Fruit fly (Drosophila melanogaster): ENCODE results near the gene Ir25a.

The Ir25a gene

dm6 chr2L:4825695-4826094 is 9.4 kb downstream of the Ir25a start:
- TF ChIP-seq dac (GFP tag; optimal IDR thresholded peaks at IDR 0.05), result no peak
- no peak for TF ChIP-seq Sox102F (GFP tag; optimal IDR thresholded peaks at IDR 0.05)
- TF ChIP-seq Hr4 (GFP tag; optimal IDR thresholded peaks at IDR 0.05), result no peak
- TF ChIP-seq Eip78C (GFP tag), result peak; percentile 34
- TF ChIP-seq CG1621 (tag; optimal IDR thresholded peaks at IDR 0.05), result no peak
- no peak for TF ChIP-seq fkh (GFP tag; optimal IDR thresholded peaks at IDR 0.05)
- TF ChIP-seq CG8632 (GFP tag; optimal IDR thresholded peaks at IDR 0.05), result no peak
- no peak for TF ChIP-seq fd85E (GFP tag; optimal IDR thresholded peaks at IDR 0.05)
- TF ChIP-seq Blimp-1 (GFP tag; optimal IDR thresholded peaks at IDR 0.05), result peak; percentile 6
- no peak for TF ChIP-seq cyc (GFP tag; optimal IDR thresholded peaks at IDR 0.05)
- TF ChIP-seq Hr39 (GFP tag; optimal IDR thresholded peaks at IDR 0.05), result no peak
- peak in 1 of 2 experiments; percentile 90 for TF ChIP-seq ss (GFP tag; optimal IDR thresholded peaks at IDR 0.05)
- no peak for TF ChIP-seq CG15336 (GFP tag; IDR thresholded peaks at IDR 0.05)
- no peak for TF ChIP-seq CG34406 (GFP tag; optimal IDR thresholded peaks at IDR 0.05)

DNA sequence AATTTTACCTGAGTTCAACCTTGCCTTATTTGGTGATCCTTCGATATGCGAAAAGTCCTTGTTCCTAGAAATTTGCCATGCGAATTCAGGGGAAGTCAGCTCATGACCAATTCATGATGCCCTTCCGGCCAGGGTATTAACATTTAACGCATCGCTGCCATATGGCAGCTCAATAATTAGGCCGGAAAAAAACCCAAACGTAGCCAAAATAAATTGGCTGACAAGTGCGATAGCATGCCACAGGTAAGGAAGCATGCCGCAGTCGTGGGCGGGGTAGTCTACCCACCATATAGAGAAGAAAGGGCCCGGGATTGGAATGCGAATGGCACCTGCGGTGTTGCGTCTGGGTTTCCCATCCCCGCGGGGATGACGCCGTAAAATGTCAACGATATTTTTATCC is 11.3 kb downstream of the Ir25a start:
- TF ChIP-seq Sox14 (GFP tag; optimal IDR thresholded peaks at IDR 0.05) (no peak), CG4318 (GFP tag; optimal IDR thresholded peaks at IDR 0.05) (no peak), salr (GFP tag; optimal IDR thresholded peaks at IDR 0.05) (no peak), net (GFP tag; optimal IDR thresholded peaks at IDR 0.05) (no peak), CG15336 (GFP tag; IDR thresholded peaks at IDR 0.05) (no peak), pdm3 (GFP tag; optimal IDR thresholded peaks at IDR 0.05) (no peak), CG9139 (GFP tag; optimal IDR thresholded peaks at IDR 0.05) (no peak), Gug (GFP tag; IDR thresholded peaks at IDR 0.05) (no peak), CG6276 (GFP tag; optimal IDR thresholded peaks at IDR 0.05) (no peak)

DNA sequence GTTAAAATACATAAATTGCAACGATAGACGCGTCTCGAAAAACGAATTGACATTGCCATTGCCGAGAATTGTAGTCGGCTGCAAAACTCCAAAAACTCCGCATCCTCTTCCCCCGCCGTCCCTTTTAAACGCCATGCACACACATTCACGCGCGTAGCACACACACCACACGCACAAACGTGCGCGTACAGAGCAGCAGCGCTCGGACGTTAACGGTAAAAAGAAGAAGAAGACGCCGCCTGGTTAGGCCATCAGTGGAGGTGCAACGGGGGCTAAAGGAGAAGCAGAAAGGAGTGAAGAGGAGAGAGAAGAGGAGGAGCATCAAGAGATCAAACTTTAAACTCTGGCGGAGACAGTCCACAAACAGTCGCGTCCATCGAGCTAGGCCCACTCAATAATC is 12.8 kb downstream of the Ir25a start:
- no peak for TF ChIP-seq CG8119 (GFP tag; IDR thresholded peaks at IDR 0.05)
- TF ChIP-seq Eip75B (GFP tag; optimal IDR thresholded peaks at IDR 0.05), result no peak
- TF ChIP-seq Sox15 (GFP tag; optimal IDR thresholded peaks at IDR 0.05), result no peak
- no peak for TF ChIP-seq CG6854 (GFP tag; optimal IDR thresholded peaks at IDR 0.05)
- TF ChIP-seq CG10631 (GFP tag; optimal IDR thresholded peaks at IDR 0.05), result no peak
- no peak for TF ChIP-seq pdm3 (GFP tag; optimal IDR thresholded peaks at IDR 0.05)
- TF ChIP-seq CG7368 (GFP tag; optimal IDR thresholded peaks at IDR 0.05), result no peak
- no peak for TF ChIP-seq Met (GFP tag; optimal IDR thresholded peaks at IDR 0.05)
- no peak for TF ChIP-seq esn (GFP tag; optimal IDR thresholded peaks at IDR 0.05)
- no peak for TF ChIP-seq CG6276 (GFP tag; optimal IDR thresholded peaks at IDR 0.05)
- TF ChIP-seq dsx (GFP tag; optimal IDR thresholded peaks at IDR 0.05; ENCODE audit: poor library complexity, severe bottlenecking), result no peak
- TF ChIP-seq Eip93F (GFP tag; optimal IDR thresholded peaks at IDR 0.05), result no peak
- no peak for TF ChIP-seq CG6792 (GFP tag; optimal IDR thresholded peaks at IDR 0.05)
- TF ChIP-seq acj6 (GFP tag; optimal IDR thresholded peaks at IDR 0.05), result no peak
- TF ChIP-seq Ets96B (tag; optimal IDR thresholded peaks at IDR 0.05), result no peak

dm6 chr2L:4821757-4822156 is 13.3 kb downstream of the Ir25a start, which contains the start of gene CG15628:
TSS of gene CG15628 (plus strand) at chr2L:4821774.
- no peak for TF ChIP-seq net (GFP tag; optimal IDR thresholded peaks at IDR 0.05)
- TF ChIP-seq CG9139 (GFP tag; optimal IDR thresholded peaks at IDR 0.05), result no peak
- no peak for TF ChIP-seq CG8119 (GFP tag; IDR thresholded peaks at IDR 0.05)
- no peak for TF ChIP-seq svp (GFP tag)
- no peak for TF ChIP-seq esn (GFP tag; optimal IDR thresholded peaks at IDR 0.05)
- TF ChIP-seq Eip78C (GFP tag), result no peak
- TF ChIP-seq CG11902 (GFP tag; optimal IDR thresholded peaks at IDR 0.05), result no peak
- no peak for TF ChIP-seq fd85E (GFP tag; optimal IDR thresholded peaks at IDR 0.05)
- TF ChIP-seq CG34406 (GFP tag; optimal IDR thresholded peaks at IDR 0.05), result no peak
- TF ChIP-seq CG32006 (GFP tag; optimal IDR thresholded peaks at IDR 0.05), result no peak
- no peak for TF ChIP-seq CG31627 (GFP tag; optimal IDR thresholded peaks at IDR 0.05)
- no peak for TF ChIP-seq Eip93F (GFP tag; optimal IDR thresholded peaks at IDR 0.05)
- no peak for TF ChIP-seq CG10669 (GFP tag; optimal IDR thresholded peaks at IDR 0.05)
- no peak for TF ChIP-seq CG10631 (GFP tag; optimal IDR thresholded peaks at IDR 0.05)
- no peak for TF ChIP-seq CG15336 (GFP tag; IDR thresholded peaks at IDR 0.05)
- no peak for TF ChIP-seq dac (GFP tag; optimal IDR thresholded peaks at IDR 0.05)
- TF ChIP-seq Blimp-1 (GFP tag; optimal IDR thresholded peaks at IDR 0.05), result no peak
- no peak for TF ChIP-seq Hr38 (GFP tag; optimal IDR thresholded peaks at IDR 0.05)
- no peak for TF ChIP-seq spab (GFP tag; optimal IDR thresholded peaks at IDR 0.05)
- no peak for TF ChIP-seq salr (GFP tag; optimal IDR thresholded peaks at IDR 0.05)

Measured in whole organism, prepupa.